Fruit fly (Drosophila melanogaster) whole organism, embryonic: Measurements from ENCODE around the gene BuGZ.

Experiments used
- Abd-B ChIP-seq: fragments of 200-800 bp; sonication (Bioruptor generic); optimal IDR thresholded peaks from 2 replicates; lab custom pipeline; 2018; ENCODE audit warnings: missing biosample characterization, mild to moderate bottlenecking, missing genetic modification characterization, moderate library complexity
- CG10274 ChIP-seq: fragments of 200-800 bp; sonication (Bioruptor generic); optimal IDR thresholded peaks from 3 replicates; lab custom pipeline; 2017; ENCODE audit warnings: missing biosample characterization, mild to moderate bottlenecking, missing genetic modification characterization
- CG10366 ChIP-seq: fragments of 200-800 bp; sonication (Bioruptor generic); IDR thresholded peaks from 2 replicates; pipeline ENCODE4 v1.3.6; 2022; ENCODE audit warnings: missing biosample characterization, missing genetic modification characterization
- CG10543 ChIP-seq: fragments of 200-800 bp; sonication (Bioruptor generic); optimal IDR thresholded peaks from 3 replicates; lab custom pipeline; 2017; ENCODE audit warnings: missing biosample characterization, mild to moderate bottlenecking, missing genetic modification characterization, moderate library complexity
- CG11504 ChIP-seq: fragments of 200-800 bp; sonication (Bioruptor generic); optimal IDR thresholded peaks from 3 replicates; lab custom pipeline; 2019; ENCODE audit warnings: missing biosample characterization, mild to moderate bottlenecking, missing genetic modification characterization, moderate library complexity
- CG14014 ChIP-seq: fragments of 200-800 bp; sonication (Bioruptor generic); IDR thresholded peaks from 2 replicates; pipeline ENCODE4 v1.3.6; 2022; ENCODE audit warnings: missing biosample characterization, missing genetic modification characterization
- CG17612 ChIP-seq: fragments of 200-800 bp; sonication (Bioruptor generic); IDR thresholded peaks from 2 replicates; pipeline ENCODE4 v1.3.6; 2022; ENCODE audit warnings: missing biosample characterization, missing genetic modification characterization
- CG18619 ChIP-seq: fragments of 200-800 bp; sonication (Bioruptor generic); optimal IDR thresholded peaks from 3 replicates; lab custom pipeline; 2017; ENCODE audit warnings: missing biosample characterization, mild to moderate bottlenecking, missing genetic modification characterization
- CG30403 ChIP-seq: fragments of 200-800 bp; sonication (Bioruptor generic); optimal IDR thresholded peaks from 3 replicates; lab custom pipeline; 2016; ENCODE audit warnings: missing biosample characterization, missing genetic modification characterization
- CG3281 ChIP-seq: fragments of 200-800 bp; sonication (Bioruptor generic); optimal IDR thresholded peaks from 3 replicates; lab custom pipeline; 2017; ENCODE audit warnings: missing biosample characterization, mild to moderate bottlenecking, missing genetic modification characterization
- CG34422 ChIP-seq: fragments of 200-800 bp; sonication (Bioruptor generic); IDR thresholded peaks from 3 replicates; pipeline ENCODE4 v1.3.6; 2022; ENCODE audit warnings: missing biosample characterization, missing genetic modification characterization
- CG4707 ChIP-seq: fragments of 200-800 bp; sonication (Bioruptor generic); optimal IDR thresholded peaks from 2 replicates; lab custom pipeline; 2018; ENCODE audit warnings: missing biosample characterization, mild to moderate bottlenecking, missing genetic modification characterization, moderate library complexity
- CG4820 ChIP-seq: fragments of 200-800 bp; sonication (Bioruptor generic); optimal IDR thresholded peaks from 3 replicates; lab custom pipeline; 2016; ENCODE audit warnings: missing biosample characterization, missing genetic modification characterization
- CG7556 ChIP-seq: fragments of 200-800 bp; sonication (Bioruptor generic); optimal IDR thresholded peaks from 2 replicates; lab custom pipeline; 2017; ENCODE audit warnings: missing biosample characterization, mild to moderate bottlenecking, missing genetic modification characterization
- CG7839 ChIP-seq: fragments of 200-800 bp; sonication (Bioruptor generic); optimal IDR thresholded peaks from 3 replicates; lab custom pipeline; 2018; ENCODE audit warnings: missing biosample characterization, mild to moderate bottlenecking, missing genetic modification characterization, moderate library complexity
- CG8281 ChIP-seq: fragments of 200-800 bp; sonication (Bioruptor generic); optimal IDR thresholded peaks from 2 replicates; lab custom pipeline; 2018; ENCODE audit warnings: missing biosample characterization, mild to moderate bottlenecking, missing genetic modification characterization, moderate library complexity
- CG8388 ChIP-seq: fragments of 200-800 bp; sonication (Bioruptor generic); optimal IDR thresholded peaks from 2 replicates; lab custom pipeline; 2019; ENCODE audit warnings: missing biosample characterization, mild to moderate bottlenecking, missing genetic modification characterization, moderate library complexity
- CG9437 ChIP-seq: fragments of 200-800 bp; sonication (Bioruptor generic); optimal IDR thresholded peaks from 2 replicates; lab custom pipeline; 2018; ENCODE audit warnings: missing biosample characterization, mild to moderate bottlenecking, missing genetic modification characterization
- CG9817 ChIP-seq: fragments of 200-800 bp; sonication (Bioruptor generic); optimal IDR thresholded peaks from 2 replicates; lab custom pipeline; 2018; ENCODE audit warnings: missing biosample characterization, mild to moderate bottlenecking, missing genetic modification characterization, moderate library complexity
- Chrac-16 ChIP-seq: fragments of 200-800 bp; sonication (Bioruptor generic); optimal IDR thresholded peaks from 3 replicates; lab custom pipeline; 2016; ENCODE audit warnings: missing biosample characterization, missing genetic modification characterization
- Dll ChIP-seq: fragments of 200-800 bp; sonication (Bioruptor generic); IDR thresholded peaks from 4 replicates; pipeline ENCODE4 v1.3.6; 2022; ENCODE audit warnings: missing biosample characterization, missing genetic modification characterization; ENCODE audit not compliant: partially characterized antibody
- HLH54F ChIP-seq: fragments of 200-800 bp; sonication (Bioruptor generic); optimal IDR thresholded peaks from 3 replicates; lab custom pipeline; 2016; ENCODE audit warnings: missing biosample characterization, missing genetic modification characterization
- Hmr ChIP-seq: fragments of 200-800 bp; sonication (Bioruptor generic); optimal IDR thresholded peaks from 3 replicates; lab custom pipeline; 2017; ENCODE audit warnings: mild to moderate bottlenecking, missing biosample characterization, missing genetic modification reagents, missing genetic modification characterization
- Hsf ChIP-seq: fragments of 200-800 bp; sonication (Bioruptor generic); optimal IDR thresholded peaks from 3 replicates; lab custom pipeline; 2016; ENCODE audit warnings: missing biosample characterization, missing genetic modification characterization
- MBD-R2 ChIP-seq: fragments of 200-800 bp; sonication (Bioruptor generic); IDR thresholded peaks from 2 replicates; pipeline ENCODE4 v1.3.6; 2022; ENCODE audit warnings: missing biosample characterization, missing genetic modification characterization
- NC2α ChIP-seq: fragments of 200-800 bp; sonication (Bioruptor generic); optimal IDR thresholded peaks from 2 replicates; lab custom pipeline; 2016; ENCODE audit warnings: missing biosample characterization, missing genetic modification characterization
- PHDP ChIP-seq: fragments of 200-800 bp; sonication (Bioruptor generic); optimal IDR thresholded peaks from 3 replicates; lab custom pipeline; 2018; ENCODE audit warnings: missing biosample characterization, mild to moderate bottlenecking, missing genetic modification characterization, moderate library complexity
- Xbp1 ChIP-seq: fragments of 200-800 bp; sonication (Bioruptor generic); optimal IDR thresholded peaks from 3 replicates; lab custom pipeline; 2016; ENCODE audit warnings: missing biosample characterization, mild to moderate bottlenecking, missing genetic modification characterization
- amos ChIP-seq: fragments of 200-800 bp; sonication (Bioruptor generic); IDR thresholded peaks from 2 replicates; pipeline ENCODE4 v1.3.6; 2022; ENCODE audit warnings: missing biosample characterization, missing genetic modification characterization; ENCODE audit not compliant: partially characterized antibody
- dimm ChIP-seq: fragments of 200-800 bp; sonication (Bioruptor generic); IDR thresholded peaks from 2 replicates; pipeline ENCODE4 v1.3.6; 2022; ENCODE audit warnings: missing biosample characterization, missing genetic modification characterization
- dmrt99B ChIP-seq: fragments of 200-800 bp; sonication (Bioruptor generic); optimal IDR thresholded peaks from 2 replicates; lab custom pipeline; 2018; ENCODE audit warnings: missing biosample characterization, mild to moderate bottlenecking, missing genetic modification characterization, moderate library complexity
- dpn ChIP-seq, 2 experiments: fragments of 200-800 bp; sonication (Bioruptor generic); optimal IDR thresholded peaks; 3 replicates each; lab custom pipeline; 2016; ENCODE audit warnings: missing biosample characterization in 2 of 2, missing genetic modification characterization in 2 of 2
- fu2 ChIP-seq: fragments of 200-800 bp; sonication (Bioruptor generic); optimal IDR thresholded peaks from 2 replicates; lab custom pipeline; 2016; ENCODE audit warnings: missing biosample characterization, missing genetic modification characterization
- gcm ChIP-seq: fragments of 200-800 bp; sonication (Bioruptor generic); optimal IDR thresholded peaks from 2 replicates; lab custom pipeline; 2019; ENCODE audit warnings: missing biosample characterization, mild to moderate bottlenecking, missing genetic modification characterization, moderate library complexity
- her ChIP-seq: fragments of 200-800 bp; sonication (Bioruptor generic); optimal IDR thresholded peaks from 2 replicates; lab custom pipeline; 2016; ENCODE audit warnings: missing biosample characterization, missing genetic modification characterization
- lilli ChIP-seq: fragments of 200-800 bp; sonication (Bioruptor generic); optimal IDR thresholded peaks from 3 replicates; lab custom pipeline; 2016; ENCODE audit warnings: missing biosample characterization, missing genetic modification characterization
- nmo ChIP-seq: fragments of 200-800 bp; sonication (Bioruptor generic); optimal IDR thresholded peaks from 2 replicates; lab custom pipeline; 2018; ENCODE audit warnings: missing biosample characterization, mild to moderate bottlenecking, missing genetic modification characterization, moderate library complexity
- oc ChIP-seq: fragments of 200-800 bp; sonication (Bioruptor generic); optimal IDR thresholded peaks from 2 replicates; lab custom pipeline; 2018; ENCODE audit warnings: missing biosample characterization, mild to moderate bottlenecking, missing genetic modification characterization, moderate library complexity
- odd ChIP-seq: fragments of 200-800 bp; sonication (Bioruptor generic); optimal IDR thresholded peaks from 2 replicates; lab custom pipeline; 2017; ENCODE audit warnings: missing biosample characterization, mild to moderate bottlenecking, missing genetic modification characterization
- pho ChIP-seq: fragments of 200-800 bp; sonication (Bioruptor generic); optimal IDR thresholded peaks from 2 replicates; lab custom pipeline; 2016; ENCODE audit warnings: missing biosample characterization, missing genetic modification characterization
- row ChIP-seq: fragments of 200-800 bp; sonication (Bioruptor generic); IDR thresholded peaks from 3 replicates; pipeline ENCODE4 v1.3.6; 2022; ENCODE audit warnings: missing biosample characterization, missing genetic modification characterization
- sisA ChIP-seq: fragments of 200-800 bp; sonication (Bioruptor generic); IDR thresholded peaks from 2 replicates; pipeline ENCODE4 v1.3.6; 2022; ENCODE audit warnings: missing biosample characterization, missing genetic modification characterization
- slbo ChIP-seq: fragments of 200-800 bp; sonication (Bioruptor generic); IDR thresholded peaks from 2 replicates; pipeline ENCODE4 v1.3.6; 2022; ENCODE audit warnings: missing biosample characterization, missing genetic modification characterization
- sr ChIP-seq: fragments of 200-800 bp; sonication (Bioruptor generic); IDR thresholded peaks from 3 replicates; pipeline ENCODE4 v1.3.6; 2022; ENCODE audit warnings: missing biosample characterization, missing genetic modification characterization
- vfl ChIP-seq: fragments of 200-800 bp; sonication (Bioruptor generic); optimal IDR thresholded peaks from 2 replicates; lab custom pipeline; 2016; ENCODE audit warnings: missing biosample characterization, missing genetic modification characterization
- vvl ChIP-seq: fragments of 200-800 bp; sonication (Bioruptor generic); IDR thresholded peaks from 2 replicates; pipeline ENCODE4 v1.3.6; 2022; ENCODE audit warnings: missing biosample characterization, missing genetic modification characterization
- zen ChIP-seq: fragments of 200-800 bp; sonication (Bioruptor generic); optimal IDR thresholded peaks from 3 replicates; lab custom pipeline; 2018; ENCODE audit warnings: missing biosample characterization, mild to moderate bottlenecking, missing genetic modification characterization, moderate library complexity
- zfh1 ChIP-seq: fragments of 200-800 bp; sonication (Bioruptor generic); IDR thresholded peaks from 3 replicates; pipeline ENCODE4 v1.3.6; 2022; ENCODE audit warnings: missing biosample characterization, missing genetic modification characterization

BuGZ gene

dm6 chr2L:16706882-16707775 is 36.1 kb upstream of the BuGZ start (continued):
- TF ChIP-seq zen (tag; lab: Kevin White, UChicago) (no peak), lilli (GFP tag; lab: Kevin White, UChicago) (peak; percentile 24), sisA (GFP tag; lab: Robert Waterston, UW) (peak; percentile 22; the same call in 1 of the 2 replicates), CG4707 (peak; percentile 80), Hmr (GFP tag; lab: Kevin White, UChicago) (peak; percentile 2), CG7556 (GFP tag; lab: Kevin White, UChicago) (peak; percentile 33), CG9817 (tag; lab: Kevin White, UChicago) (no peak), CG10274 (GFP tag; lab: Kevin White, UChicago) (no peak), Hsf (GFP tag; lab: Kevin White, UChicago) (peak; percentile 40), Abd-B (GFP tag; lab: Kevin White, UChicago) (no peak), CG3281 (no peak), Chrac-16 (no peak), CG4820 (peak; percentile 21), NC2α (GFP tag; lab: Kevin White, UChicago) (no peak), amos (GFP tag; lab: Robert Waterston, UW) (no peak), fu2 (no peak), odd (GFP tag; lab: Kevin White, UChicago) (peak; percentile 9), row (GFP tag; lab: Robert Waterston, UW) (peak; percentile 45; the same call in 2 of the 3 replicates), dpn (GFP tag; optimal IDR thresholded peaks at IDR 0.05; lab: Kevin White, UChicago) (peak in 1 of 2 experiments; percentile 36), CG34422 (no peak), CG8388 (GFP tag; lab: Kevin White, UChicago) (peak; percentile 22), CG10543 (GFP tag; lab: Kevin White, UChicago) (no peak), slbo (GFP tag; lab: Robert Waterston, UW) (peak; percentile 17; the same call in 1 of the 2 replicates), MBD-R2 (GFP tag; lab: Robert Waterston, UW) (peak; percentile 29; the same call in 1 of the 2 replicates), CG8281 (tag; lab: Kevin White, UChicago) (no peak), gcm (peak; percentile 2), oc (tag; lab: Kevin White, UChicago) (peak; percentile 75), CG30403 (GFP tag; lab: Kevin White, UChicago) (peak; percentile 24), Dll (GFP tag; lab: Robert Waterston, UW) (no peak), HLH54F (GFP tag; lab: Kevin White, UChicago) (peak; percentile 21), Xbp1 (GFP tag; lab: Kevin White, UChicago) (peak; percentile 8), her (GFP tag; lab: Kevin White, UChicago) (no peak), CG10366 (GFP tag; lab: Robert Waterston, UW) (peak; percentile 21; the same call in 1 of the 2 replicates), vfl (no peak), CG18619 (GFP tag; lab: Kevin White, UChicago) (peak; percentile 2), CG17612 (no peak), PHDP (tag; lab: Kevin White, UChicago) (peak; percentile 26), nmo (GFP tag; lab: Kevin White, UChicago) (peak; percentile 26), CG11504 (peak; percentile 52), CG9437 (GFP tag; lab: Kevin White, UChicago) (peak; percentile 14), sr (GFP tag; lab: Robert Waterston, UW) (peak; percentile 77), vvl (peak; percentile 56), CG14014 (0 out of 2 replicates have a peak, but pooled peaks have one; percentile 9), pho (GFP tag; lab: Kevin White, UChicago) (no peak), zfh1 (0 out of 3 replicates have a peak, but pooled peaks have one; percentile 36), CG7839 (peak; percentile 51), dmrt99B (tag; lab: Kevin White, UChicago) (peak; percentile 0), dimm (GFP tag; lab: Robert Waterston, UW) (no peak)
